Fruit fly (Drosophila melanogaster): ENCODE measurements around the gene Nhe3.

The Nhe3 gene

DNA sequence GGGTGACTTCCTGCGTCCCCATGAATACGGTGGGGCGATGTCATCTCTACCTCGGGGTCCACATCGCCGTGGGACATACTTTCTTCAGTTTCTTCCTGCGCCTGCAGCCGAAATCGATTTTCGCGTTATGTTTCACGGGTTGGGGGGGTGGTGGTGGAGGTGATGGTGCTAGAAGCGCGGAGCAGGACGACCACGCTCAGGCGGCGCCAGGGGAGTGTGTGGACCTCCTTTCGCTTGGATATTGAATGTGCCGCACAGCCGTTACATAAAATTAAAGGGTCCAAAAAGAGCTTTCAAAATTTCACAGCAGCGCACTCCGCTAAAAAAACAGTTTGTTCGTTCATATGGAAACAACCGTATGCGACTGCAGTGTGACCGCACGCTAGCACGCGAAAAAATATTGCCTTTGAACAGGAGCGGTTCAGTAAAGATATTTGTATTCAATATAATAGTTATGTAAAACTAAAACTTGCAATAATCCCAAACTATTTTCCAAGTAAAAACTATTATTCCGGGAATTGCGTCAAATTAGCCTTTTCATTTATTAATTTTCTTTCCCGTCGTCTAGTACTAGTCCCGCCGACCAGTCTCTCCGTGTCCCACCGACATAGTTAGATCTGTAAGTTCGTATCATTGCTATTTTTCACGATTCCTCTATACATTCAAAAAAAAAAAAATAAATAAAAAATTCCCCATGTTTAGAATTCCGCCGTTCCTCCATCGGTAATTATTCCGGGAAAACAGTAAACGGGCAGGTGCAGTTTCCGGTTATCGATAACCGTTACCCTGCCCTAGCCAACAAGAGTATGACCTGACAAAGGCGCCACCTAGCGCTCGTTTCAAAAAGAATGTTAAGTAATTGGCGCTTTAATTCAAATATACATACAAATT lies at the start of gene Nhe3 (continued):
- TF ChIP-seq H15 (GFP tag; IDR thresholded peaks at IDR 0.05) (peak; percentile 82), CG11247 (GFP tag; IDR thresholded peaks at IDR 0.05) (peak; percentile 80), CG2678 (tag; optimal IDR thresholded peaks at IDR 0.05) (peak; percentile 82), gsb (GFP tag; IDR thresholded peaks at IDR 0.05) (peak; percentile 60), CTCF (GFP tag; optimal IDR thresholded peaks at IDR 0.05) (peak; percentile 98), Sox100B (GFP tag; optimal IDR thresholded peaks at IDR 0.05) (peak; percentile 81), CG7556 (GFP tag; optimal IDR thresholded peaks at IDR 0.05) (peak; percentile 81), CG13624 (GFP tag; optimal IDR thresholded peaks at IDR 0.05) (peak; percentile 80), chinmo (GFP tag; IDR thresholded peaks at IDR 0.05; ENCODE audit: partially characterized antibody) (peak; percentile 81; the same call in 2 of the 4 replicates), CG10654 (GFP tag; optimal IDR thresholded peaks at IDR 0.05) (peak; percentile 81), CG9932 (GFP tag; IDR thresholded peaks at IDR 0.05) (peak; percentile 93), schlank (tag; optimal IDR thresholded peaks at IDR 0.05) (peak; percentile 43), CG13424 (tag; optimal IDR thresholded peaks at IDR 0.05) (peak; percentile 78), Ravus (GFP tag; IDR thresholded peaks at IDR 0.05) (peak; percentile 45), shn (GFP tag; optimal IDR thresholded peaks at IDR 0.05) (peak; percentile 78), CG10979 (tag; optimal IDR thresholded peaks at IDR 0.05) (peak; percentile 73), Atf-2 (GFP tag; optimal IDR thresholded peaks at IDR 0.05) (peak; percentile 72), Hsf (GFP tag; optimal IDR thresholded peaks at IDR 0.05) (peak; percentile 90), crol (GFP tag; IDR thresholded peaks at IDR 0.05) (peak; percentile 94), nerfin-1 (tag; optimal IDR thresholded peaks at IDR 0.05) (peak; percentile 60), odd (GFP tag; optimal IDR thresholded peaks at IDR 0.05) (peak; percentile 71), lbe (GFP tag; optimal IDR thresholded peaks at IDR 0.05) (peak; percentile 48), pita (GFP tag; optimal IDR thresholded peaks at IDR 0.05) (peak; percentile 7), ac (GFP tag; optimal IDR thresholded peaks at IDR 0.05) (no peak), kay (GFP tag; optimal IDR thresholded peaks at IDR 0.05) (peak; percentile 74), CG10462 (GFP tag; optimal IDR thresholded peaks at IDR 0.05) (peak; percentile 60), YL-1 (GFP tag; optimal IDR thresholded peaks at IDR 0.05) (peak; percentile 83), CG2116 (GFP tag; optimal IDR thresholded peaks at IDR 0.05) (peak; percentile 76), Sin3A (optimal IDR thresholded peaks at IDR 0.05) (peak; percentile 67), CG6813 (GFP tag; optimal IDR thresholded peaks at IDR 0.05) (peak; percentile 60), CG11398 (GFP tag; optimal IDR thresholded peaks at IDR 0.05) (peak; percentile 28), slp2 (GFP tag; optimal IDR thresholded peaks at IDR 0.05) (peak; percentile 76), hb (GFP tag; IDR thresholded peaks at IDR 0.05; ENCODE audit: partially characterized antibody) (no peak), gfzf (GFP tag; optimal IDR thresholded peaks at IDR 0.05) (peak; percentile 74), CG4282 (GFP tag; optimal IDR thresholded peaks at IDR 0.05) (no peak), MBD-R2 (GFP tag; IDR thresholded peaks at IDR 0.05) (peak; percentile 77), ara (GFP tag; IDR thresholded peaks at IDR 0.05) (peak; percentile 78), ssp (GFP tag; IDR thresholded peaks at IDR 0.05) (peak; percentile 66), pan (optimal IDR thresholded peaks at IDR 0.05) (no peak), pan (GFP tag; optimal IDR thresholded peaks at IDR 0.05 in 1 of 2, IDR thresholded peaks at IDR 0.05 in 1 of 2) (peak in 1 of 2 experiments; percentile 85), fd3F (GFP tag; optimal IDR thresholded peaks at IDR 0.05) (peak; percentile 76), psq (GFP tag; optimal IDR thresholded peaks at IDR 0.05) (peak; percentile 39), bab2 (GFP tag; optimal IDR thresholded peaks at IDR 0.05) (peak; percentile 88), Doc3 (GFP tag; IDR thresholded peaks at IDR 0.05; ENCODE audit: partially characterized antibody) (no peak; the same call in 2 of the 3 replicates), CG3726 (GFP tag; IDR thresholded peaks at IDR 0.05) (peak; percentile 29; the same call in 1 of the 3 replicates), CG33213 (GFP tag; optimal IDR thresholded peaks at IDR 0.05) (peak; percentile 42), Taf1 (GFP tag; IDR thresholded peaks at IDR 0.05) (peak; percentile 77), sob (GFP tag; IDR thresholded peaks at IDR 0.05) (peak; percentile 90), sens (GFP tag) (peak; percentile 97), CG16815 (GFP tag; optimal IDR thresholded peaks at IDR 0.05) (peak; percentile 74)
